Fruit fly (Drosophila melanogaster) whole organism, adult: ENCODE data around the gene Dlic.

Source experiments
- CG11617 ChIP-seq: fragments of 200-800 bp; sonication (Bioruptor generic); optimal IDR thresholded peaks from 2 replicates; lab custom pipeline; 2017; ENCODE audit warnings: mild to moderate bottlenecking, missing biosample characterization, missing genetic modification reagents, missing genetic modification characterization
- CG12768 ChIP-seq: fragments of 200-800 bp; sonication (Bioruptor generic); optimal IDR thresholded peaks from 2 replicates; lab custom pipeline; 2017; ENCODE audit warnings: missing biosample characterization, missing genetic modification characterization, mild to moderate bottlenecking, moderate library complexity, missing genetic modification reagents
- CG14711 ChIP-seq: fragments of 200-800 bp; sonication (Bioruptor generic); optimal IDR thresholded peaks from 2 replicates; lab custom pipeline; 2018; ENCODE audit warnings: missing biosample characterization, mild to moderate bottlenecking, missing genetic modification characterization, moderate library complexity
- CG1620 ChIP-seq: fragments of 200-800 bp; sonication (Bioruptor generic); optimal IDR thresholded peaks from 2 replicates; lab custom pipeline; 2016; ENCODE audit warnings: missing biosample characterization, missing genetic modification characterization
- CG33017 ChIP-seq: fragments of 200-800 bp; sonication (Bioruptor generic); optimal IDR thresholded peaks from 2 replicates; lab custom pipeline; 2018; ENCODE audit warnings: missing biosample characterization, mild to moderate bottlenecking, missing genetic modification characterization, moderate library complexity
- CG5204 ChIP-seq: fragments of 200-800 bp; sonication (Bioruptor generic); optimal IDR thresholded peaks from 2 replicates; lab custom pipeline; 2016; ENCODE audit warnings: missing biosample characterization, missing genetic modification characterization
- CG7045 ChIP-seq: fragments of 200-800 bp; sonication (Bioruptor generic); optimal IDR thresholded peaks from 2 replicates; lab custom pipeline; 2017; ENCODE audit warnings: missing biosample characterization, mild to moderate bottlenecking, missing genetic modification characterization
- CG7101 ChIP-seq: fragments of 200-800 bp; sonication (Bioruptor generic); optimal IDR thresholded peaks from 2 replicates; lab custom pipeline; 2018; ENCODE audit warnings: missing biosample characterization, mild to moderate bottlenecking, missing genetic modification characterization, moderate library complexity
- Clk ChIP-seq: fragments of 200-800 bp; sonication (Bioruptor generic); optimal IDR thresholded peaks from 2 replicates; lab custom pipeline; 2017; ENCODE audit warnings: missing biosample characterization, missing genetic modification characterization
- Crg-1 ChIP-seq: fragments of 200-800 bp; sonication (Bioruptor generic); optimal IDR thresholded peaks from 2 replicates; lab custom pipeline; 2016; ENCODE audit warnings: missing biosample characterization, missing genetic modification characterization
- Hr96 ChIP-seq: fragments of 200-800 bp; sonication (Bioruptor generic); optimal IDR thresholded peaks from 2 replicates; lab custom pipeline; 2016; ENCODE audit warnings: missing biosample characterization, missing genetic modification characterization
- Mnt ChIP-seq: fragments of 200-800 bp; sonication (Bioruptor generic); optimal IDR thresholded peaks from 2 replicates; lab custom pipeline; 2016; ENCODE audit warnings: missing biosample characterization, mild to moderate bottlenecking, missing genetic modification characterization
- bab1 ChIP-seq: fragments of 200-800 bp; sonication (Bioruptor generic); optimal IDR thresholded peaks from 3 replicates; lab custom pipeline; 2019; ENCODE audit warnings: missing biosample characterization, mild to moderate bottlenecking, missing genetic modification characterization, moderate library complexity
- cic ChIP-seq: fragments of 200-800 bp; sonication (Bioruptor generic); optimal IDR thresholded peaks from 2 replicates; lab custom pipeline; 2017; ENCODE audit warnings: missing biosample characterization, mild to moderate bottlenecking, missing genetic modification characterization, moderate library complexity
- cnc ChIP-seq, 2 experiments: fragments of >200 bp; optimal IDR thresholded peaks; 2 replicates each; lab custom pipeline; 2017
- kay ChIP-seq: fragments of 200-800 bp; sonication (Bioruptor generic); peaks from one replicate; lab custom pipeline; 2016; ENCODE audit warnings: missing biosample characterization, missing genetic modification characterization, borderline replicate concordance
- ovo ChIP-seq: fragments of 200-800 bp; sonication (Bioruptor generic); optimal IDR thresholded peaks from 2 replicates; lab custom pipeline; 2016; ENCODE audit warnings: missing biosample characterization, missing genetic modification characterization
- pad ChIP-seq: fragments of 200-800 bp; sonication (Bioruptor generic); optimal IDR thresholded peaks from 3 replicates; lab custom pipeline; 2017; ENCODE audit warnings: missing biosample characterization, missing genetic modification characterization, mild to moderate bottlenecking, moderate library complexity, missing genetic modification reagents
- tj ChIP-seq: fragments of 200-800 bp; sonication (Bioruptor generic); optimal IDR thresholded peaks from 3 replicates; lab custom pipeline; 2017; ENCODE audit warnings: missing biosample characterization, mild to moderate bottlenecking, missing genetic modification characterization, moderate library complexity
- toe ChIP-seq: fragments of 200-800 bp; sonication (Bioruptor generic); optimal IDR thresholded peaks from 2 replicates; lab custom pipeline; 2016; ENCODE audit warnings: missing biosample characterization, missing genetic modification characterization

Dlic gene

DNA sequence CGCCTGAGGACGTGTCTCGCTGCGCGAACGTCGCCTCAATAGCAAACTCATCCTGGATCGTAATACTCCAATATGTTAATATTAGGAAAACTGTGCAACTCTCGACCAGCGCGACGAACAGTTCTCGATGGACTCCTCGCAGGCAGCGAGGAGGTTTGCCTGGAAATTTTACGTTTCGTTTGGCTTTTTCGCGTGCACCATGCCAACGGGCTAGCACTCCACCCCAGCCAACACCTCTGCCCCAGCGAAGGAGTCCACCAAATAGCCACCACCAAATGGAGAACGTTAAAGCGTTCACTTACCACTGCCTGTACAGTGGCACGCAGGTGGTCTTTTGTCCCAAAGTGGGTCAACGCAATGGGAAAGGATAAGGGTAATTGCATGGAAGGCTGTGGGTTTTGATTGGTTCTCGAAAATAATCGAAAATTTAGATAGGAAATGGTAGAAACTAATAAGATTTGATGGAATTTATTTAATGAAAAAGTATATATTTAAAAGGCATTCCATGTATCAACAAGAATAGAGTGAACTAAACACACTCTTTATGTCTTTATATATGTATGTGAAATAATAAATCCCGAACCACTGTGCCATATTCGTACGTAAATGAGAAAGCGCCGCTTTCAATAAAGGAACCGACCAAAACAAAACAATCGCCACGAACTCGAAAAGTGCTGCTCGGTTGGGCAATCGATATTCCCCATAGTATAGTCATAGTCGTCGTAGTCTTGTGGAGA lies 5.7 kb downstream of the Dlic start, which contains the start of gene CG32668:
Gene CG32668, minus strand, starts transcription at position 51 of the 737 bp plus-strand sequence.
- no peak for TF ChIP-seq toe (GFP tag; lab: Kevin White, UChicago)
- TF ChIP-seq kay (GFP tag; lab: Kevin White, UChicago) = no peak
- TF ChIP-seq tj (GFP tag; lab: Kevin White, UChicago) = no peak
- TF ChIP-seq CG33017 (tag; lab: Kevin White, UChicago) = no peak
- TF ChIP-seq CG7101 (tag; lab: Kevin White, UChicago) = no peak
- TF ChIP-seq cic (GFP tag; lab: Kevin White, UChicago) = no peak
- no peak for TF ChIP-seq Clk (GFP tag; lab: Kevin White, UChicago)
- no peak for TF ChIP-seq CG7045 (GFP tag; lab: Kevin White, UChicago)
- no peak for TF ChIP-seq Hr96 (GFP tag; lab: Kevin White, UChicago)
- no peak for TF ChIP-seq CG1620 (GFP tag; lab: Kevin White, UChicago)
- TF ChIP-seq CG11617 (GFP tag; lab: Kevin White, UChicago) = no peak
- no peak for TF ChIP-seq CG14711 (tag; lab: Kevin White, UChicago)
- TF ChIP-seq ovo = no peak
- no peak for TF ChIP-seq Crg-1 (GFP tag; lab: Kevin White, UChicago)
- TF ChIP-seq Mnt (GFP tag; lab: Kevin White, UChicago) = no peak
- TF ChIP-seq bab1 = no peak
- TF ChIP-seq cnc (optimal IDR thresholded peaks at IDR 0.05; lab: Kevin White, UChicago) = no peak

DNA sequence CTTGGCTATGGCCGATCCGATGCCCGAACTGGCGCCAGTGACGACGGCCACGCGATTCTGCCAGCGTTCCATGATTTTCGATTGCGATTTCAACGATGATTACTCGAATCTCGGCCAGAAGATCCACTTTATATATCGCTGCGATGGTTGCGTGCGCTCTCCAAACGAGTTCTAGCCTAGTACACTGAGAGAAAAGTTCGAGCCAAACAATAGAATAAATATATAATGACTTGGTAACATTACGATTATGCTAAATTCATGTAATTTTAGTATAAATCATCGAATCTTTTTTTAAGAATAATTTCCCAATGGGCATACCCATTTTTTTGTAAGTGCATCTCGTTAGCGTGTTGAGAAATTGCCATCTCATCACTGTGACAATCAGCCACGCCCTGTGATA lies 14.7 kb downstream of the Dlic start, which contains the start of gene Antdh:
Gene Antdh, minus strand, starts transcription at position 101 of the 400 bp plus-strand sequence.
- TF ChIP-seq tj (GFP tag; lab: Kevin White, UChicago) (no peak), cnc (optimal IDR thresholded peaks at IDR 0.05; lab: Kevin White, UChicago) (no peak), CG1620 (GFP tag; lab: Kevin White, UChicago) (no peak), CG33017 (tag; lab: Kevin White, UChicago) (no peak), CG14711 (tag; lab: Kevin White, UChicago) (no peak), bab1 (no peak), CG7101 (tag; lab: Kevin White, UChicago) (no peak), ovo (no peak)

DNA sequence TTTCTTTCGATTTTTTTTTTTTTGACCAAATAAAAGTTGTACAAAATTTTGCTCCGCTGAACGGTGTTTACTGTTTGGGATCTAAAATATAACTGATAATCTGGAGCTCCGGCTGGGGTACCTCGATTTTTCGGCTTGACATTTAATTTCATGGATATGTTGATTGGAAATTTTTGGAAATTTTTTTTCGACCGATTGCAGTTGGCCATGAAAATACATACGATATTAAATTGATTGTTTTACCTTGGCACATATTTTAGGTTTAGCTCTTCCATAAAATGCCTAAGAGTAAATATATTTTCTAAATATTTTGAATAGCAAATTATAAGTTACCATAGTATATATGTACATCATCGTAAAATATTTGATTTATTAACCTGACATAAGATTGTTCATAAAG lies 16.4 kb downstream of the Dlic start, which contains the start of gene CG1394:
Gene CG1394, minus strand, starts transcription at position 101 of the 400 bp plus-strand sequence.
- no peak for TF ChIP-seq Mnt (GFP tag; lab: Kevin White, UChicago)

DNA sequence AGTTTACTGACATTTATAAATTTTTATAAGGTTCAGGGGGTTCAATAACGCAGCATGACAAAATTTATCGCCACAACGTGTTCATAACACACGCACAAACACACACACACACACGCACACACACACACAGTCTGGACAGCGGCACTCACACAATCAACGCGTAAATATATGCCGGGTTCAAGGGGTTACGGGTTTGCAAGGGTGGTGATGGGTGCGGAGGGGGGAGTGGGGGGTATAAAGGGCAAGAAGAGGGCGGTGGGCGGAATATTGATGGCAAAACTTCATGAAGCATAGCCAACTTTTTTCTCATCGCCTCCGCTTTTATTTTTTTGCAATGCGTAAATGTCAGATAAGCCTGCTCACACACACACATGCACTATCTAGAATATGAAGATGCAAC lies 21.9 kb downstream of the Dlic start:
- TF ChIP-seq ovo = no peak

DNA sequence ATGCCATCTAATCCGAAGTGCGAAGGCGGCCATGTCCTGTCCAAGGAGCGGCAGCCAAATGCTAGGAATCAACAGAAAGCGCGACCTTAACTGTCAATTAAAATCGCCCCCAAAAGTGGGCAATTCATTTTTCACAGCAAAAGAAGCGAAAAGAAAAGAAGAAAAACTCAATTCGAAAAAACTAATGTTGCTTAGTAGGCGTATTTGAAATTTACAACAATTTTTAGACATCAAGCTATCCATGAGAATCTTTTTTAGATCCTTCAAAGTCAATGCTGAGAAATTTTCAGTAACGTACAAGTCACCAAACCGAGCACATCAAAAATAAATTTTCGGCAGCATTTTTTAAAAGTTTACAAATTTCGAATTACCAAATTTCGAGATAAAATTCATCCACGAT lies 28.4 kb downstream of the Dlic start, which contains the start of gene CG15200:
Gene CG15200, plus strand, starts transcription at position 301 of the 400 bp plus-strand sequence.
- TF ChIP-seq CG7101 (tag; lab: Kevin White, UChicago) = no peak
- TF ChIP-seq cnc (optimal IDR thresholded peaks at IDR 0.05; lab: Kevin White, UChicago) = no peak
- TF ChIP-seq Mnt (GFP tag; lab: Kevin White, UChicago) = no peak
- TF ChIP-seq tj (GFP tag; lab: Kevin White, UChicago) = no peak
- TF ChIP-seq Clk (GFP tag; lab: Kevin White, UChicago) = no peak
- no peak for TF ChIP-seq ovo
- TF ChIP-seq CG11617 (GFP tag; lab: Kevin White, UChicago) = no peak
- no peak for TF ChIP-seq CG5204 (GFP tag; lab: Kevin White, UChicago)
- TF ChIP-seq Hr96 (GFP tag; lab: Kevin White, UChicago) = no peak
- TF ChIP-seq CG33017 (tag; lab: Kevin White, UChicago) = no peak
- TF ChIP-seq Crg-1 (GFP tag; lab: Kevin White, UChicago) = no peak
- no peak for TF ChIP-seq cic (GFP tag; lab: Kevin White, UChicago)

DNA sequence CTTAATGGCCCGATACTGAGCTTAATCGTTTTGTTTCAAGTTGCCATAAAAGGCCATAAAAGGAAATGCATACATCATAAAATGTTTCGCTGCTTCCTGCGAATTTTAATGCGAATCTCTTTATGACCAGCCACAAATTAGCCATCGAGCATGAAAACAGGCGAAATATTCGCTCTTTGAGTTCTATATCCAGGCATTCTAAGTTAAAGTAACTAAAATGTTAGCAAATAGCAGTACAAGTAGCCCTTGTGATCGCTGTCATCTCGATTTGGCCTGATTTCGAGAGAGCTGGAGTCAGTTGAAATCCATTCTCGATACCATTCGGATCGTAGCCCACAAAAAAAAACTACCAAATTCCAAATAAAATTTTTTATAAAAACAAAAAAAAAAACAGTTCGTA lies 47.7 kb downstream of the Dlic start, which contains the start of gene CG11106:
Gene CG11106, plus strand, starts transcription at position 301 of the 400 bp plus-strand sequence.
- TF ChIP-seq CG11617 (GFP tag; lab: Kevin White, UChicago) (no peak), cnc (optimal IDR thresholded peaks at IDR 0.05; lab: Kevin White, UChicago) (no peak), Crg-1 (GFP tag; lab: Kevin White, UChicago) (no peak), CG33017 (tag; lab: Kevin White, UChicago) (no peak), Mnt (GFP tag; lab: Kevin White, UChicago) (no peak), Clk (GFP tag; lab: Kevin White, UChicago) (no peak), kay (GFP tag; lab: Kevin White, UChicago) (no peak), pad (GFP tag; lab: Kevin White, UChicago) (no peak), CG5204 (GFP tag; lab: Kevin White, UChicago) (no peak), ovo (no peak), CG7045 (GFP tag; lab: Kevin White, UChicago) (no peak), CG12768 (GFP tag; lab: Kevin White, UChicago) (no peak), cic (GFP tag; lab: Kevin White, UChicago) (no peak), toe (GFP tag; lab: Kevin White, UChicago) (no peak), tj (GFP tag; lab: Kevin White, UChicago) (no peak), CG1620 (GFP tag; lab: Kevin White, UChicago) (no peak)
